Fruit fly (Drosophila melanogaster) whole organism, embryonic: ENCODE data around the gene Fancl.

ENCODE experiments used
- Abd-B ChIP-seq: fragments of 200-800 bp; sonication (Bioruptor generic); optimal IDR thresholded peaks from 2 replicates; lab custom pipeline; 2018; ENCODE audit warnings: missing biosample characterization, mild to moderate bottlenecking, missing genetic modification characterization, moderate library complexity
- Adf1 ChIP-seq: fragments of 200-800 bp; sonication (Bioruptor generic); IDR thresholded peaks from 2 replicates; pipeline ENCODE4 v1.3.6; 2022; ENCODE audit warnings: missing biosample characterization, missing genetic modification characterization
- B-H2 ChIP-seq: fragments of 200-800 bp; sonication (Bioruptor generic); optimal IDR thresholded peaks from 2 replicates; lab custom pipeline; 2018; ENCODE audit warnings: missing biosample characterization, mild to moderate bottlenecking, missing genetic modification characterization
- BtbVII ChIP-seq: fragments of 200-800 bp; sonication (Bioruptor generic); optimal IDR thresholded peaks from 3 replicates; lab custom pipeline; 2017; ENCODE audit warnings: missing biosample characterization, mild to moderate bottlenecking, missing genetic modification characterization
- CG10274 ChIP-seq: fragments of 200-800 bp; sonication (Bioruptor generic); optimal IDR thresholded peaks from 3 replicates; lab custom pipeline; 2017; ENCODE audit warnings: missing biosample characterization, mild to moderate bottlenecking, missing genetic modification characterization
- CG10366 ChIP-seq: fragments of 200-800 bp; sonication (Bioruptor generic); IDR thresholded peaks from 2 replicates; pipeline ENCODE4 v1.3.6; 2022; ENCODE audit warnings: missing biosample characterization, missing genetic modification characterization
- CG11695 ChIP-seq: fragments of 200-800 bp; sonication (Bioruptor generic); IDR thresholded peaks from 3 replicates; pipeline ENCODE4 v1.3.6; 2022; ENCODE audit warnings: missing biosample characterization, missing genetic modification characterization
- CG12104 ChIP-seq: fragments of 200-800 bp; sonication (Bioruptor generic); optimal IDR thresholded peaks from 3 replicates; lab custom pipeline; 2016; ENCODE audit warnings: missing biosample characterization, missing genetic modification characterization
- CG12942 ChIP-seq: fragments of 200-800 bp; sonication (Bioruptor generic); optimal IDR thresholded peaks from 3 replicates; lab custom pipeline; 2016; ENCODE audit warnings: missing biosample characterization, missing genetic modification characterization
- CG14014 ChIP-seq: fragments of 200-800 bp; sonication (Bioruptor generic); IDR thresholded peaks from 2 replicates; pipeline ENCODE4 v1.3.6; 2022; ENCODE audit warnings: missing biosample characterization, missing genetic modification characterization
- CG1647 ChIP-seq: fragments of 200-800 bp; sonication (Bioruptor generic); optimal IDR thresholded peaks from 3 replicates; lab custom pipeline; 2016; ENCODE audit warnings: missing biosample characterization, missing genetic modification characterization
- CG18262 ChIP-seq: fragments of 200-800 bp; optimal IDR thresholded peaks from 3 replicates; lab custom pipeline; 2019; ENCODE audit warnings: missing biosample characterization, mild to moderate bottlenecking, missing genetic modification characterization, moderate library complexity
- CG2712 ChIP-seq: fragments of 200-800 bp; optimal IDR thresholded peaks from 3 replicates; lab custom pipeline; 2019; ENCODE audit warnings: missing biosample characterization, mild to moderate bottlenecking, missing genetic modification characterization, moderate library complexity
- CG2875 ChIP-seq: fragments of 200-800 bp; sonication (Bioruptor generic); optimal IDR thresholded peaks from 2 replicates; lab custom pipeline; 2017; ENCODE audit warnings: missing biosample characterization, mild to moderate bottlenecking, missing genetic modification characterization, missing genetic modification reagents
- CG30431 ChIP-seq: fragments of 200-800 bp; sonication (Bioruptor generic); optimal IDR thresholded peaks from 2 replicates; lab custom pipeline; 2017; ENCODE audit warnings: missing biosample characterization, missing genetic modification characterization
- CG32772 ChIP-seq: fragments of 200-800 bp; sonication (Bioruptor generic); IDR thresholded peaks from 2 replicates; pipeline ENCODE4 v1.3.6; 2022; ENCODE audit warnings: missing biosample characterization, missing genetic modification characterization
- CG3847 ChIP-seq: fragments of 200-800 bp; sonication (Bioruptor generic); IDR thresholded peaks from 2 replicates; pipeline ENCODE4 v1.3.6; 2022; ENCODE audit warnings: missing biosample characterization, missing genetic modification characterization
- CG5953 ChIP-seq: fragments of 200-800 bp; sonication (Bioruptor generic); IDR thresholded peaks from 2 replicates; pipeline ENCODE4 v1.3.6; 2022; ENCODE audit warnings: missing biosample characterization, missing genetic modification characterization
- CG9727 ChIP-seq: fragments of 200-800 bp; sonication (Bioruptor generic); optimal IDR thresholded peaks from 3 replicates; lab custom pipeline; 2017; ENCODE audit warnings: missing biosample characterization, mild to moderate bottlenecking, missing genetic modification characterization
- CrebB ChIP-seq: fragments of 200-800 bp; sonication (Bioruptor generic); optimal IDR thresholded peaks from 3 replicates; lab custom pipeline; 2018; ENCODE audit warnings: missing biosample characterization, mild to moderate bottlenecking, missing genetic modification characterization
- Dek ChIP-seq: fragments of 200-800 bp; sonication (Bioruptor generic); optimal IDR thresholded peaks from 3 replicates; lab custom pipeline; 2019; ENCODE audit warnings: missing biosample characterization, mild to moderate bottlenecking, missing genetic modification characterization, moderate library complexity
- E2f2 ChIP-seq: fragments of 200-800 bp; sonication (Bioruptor generic); IDR thresholded peaks from 2 replicates; pipeline ENCODE4 v1.3.6; 2022; ENCODE audit warnings: missing biosample characterization, missing genetic modification characterization
- GATAe ChIP-seq: fragments of 200-800 bp; sonication (Bioruptor generic); conservative IDR thresholded peaks from 2 replicates; pipeline ENCODE4 v1.3.6; 2022; ENCODE audit warnings: missing biosample characterization, missing genetic modification characterization
- HHEX ChIP-seq: fragments of 200-800 bp; sonication (Bioruptor generic); optimal IDR thresholded peaks from 3 replicates; lab custom pipeline; 2017; ENCODE audit warnings: missing biosample characterization, mild to moderate bottlenecking, missing genetic modification characterization, missing genetic modification reagents
- HLH4C ChIP-seq: fragments of 200-800 bp; sonication (Bioruptor generic); IDR thresholded peaks from 3 replicates; pipeline ENCODE4 v1.3.6; 2022; ENCODE audit warnings: missing biosample characterization, missing genetic modification characterization; ENCODE audit not compliant: partially characterized antibody
- HmgD ChIP-seq: fragments of 200-800 bp; sonication (Bioruptor generic); optimal IDR thresholded peaks from 3 replicates; lab custom pipeline; 2016; ENCODE audit warnings: missing biosample characterization, missing genetic modification characterization
- Hr51 ChIP-seq, 2 experiments: fragments of 200-800 bp; sonication (Bioruptor generic); optimal IDR thresholded peaks; 2 replicates in 1 of 2; 3 replicates in 1 of 2; lab custom pipeline; 2016 to 2018; ENCODE audit warnings: missing biosample characterization in 2 of 2, missing genetic modification characterization in 2 of 2, mild to moderate bottlenecking in 1 of 2, moderate library complexity in 1 of 2
- Lpt ChIP-seq: fragments of >200 bp; optimal IDR thresholded peaks from 2 replicates; lab custom pipeline; 2018; ENCODE audit warnings: missing biosample characterization, missing genetic modification characterization
- NK7.1 ChIP-seq: fragments of 200-800 bp; sonication (Bioruptor generic); optimal IDR thresholded peaks from 3 replicates; lab custom pipeline; 2016; ENCODE audit warnings: missing biosample characterization, missing genetic modification characterization
- PHDP ChIP-seq: fragments of 200-800 bp; sonication (Bioruptor generic); optimal IDR thresholded peaks from 3 replicates; lab custom pipeline; 2018; ENCODE audit warnings: missing biosample characterization, mild to moderate bottlenecking, missing genetic modification characterization, moderate library complexity
- Poxn ChIP-seq: fragments of 200-800 bp; sonication (Bioruptor generic); IDR thresholded peaks from 2 replicates; pipeline ENCODE4 v1.3.6; 2022; ENCODE audit warnings: missing biosample characterization, missing genetic modification characterization
- bcd ChIP-seq: fragments of 200-800 bp; sonication (Bioruptor generic); optimal IDR thresholded peaks from 2 replicates; lab custom pipeline; 2017; ENCODE audit warnings: missing biosample characterization, mild to moderate bottlenecking, missing genetic modification characterization
- exex ChIP-seq: fragments of 200-800 bp; sonication (Bioruptor generic); optimal IDR thresholded peaks from 4 replicates; lab custom pipeline; 2018; ENCODE audit warnings: missing biosample characterization, mild to moderate bottlenecking, missing genetic modification characterization, moderate library complexity
- gem ChIP-seq: fragments of 200-800 bp; sonication (Bioruptor generic); optimal IDR thresholded peaks from 2 replicates; lab custom pipeline; 2019; ENCODE audit warnings: missing biosample characterization, mild to moderate bottlenecking, missing genetic modification characterization, moderate library complexity
- her ChIP-seq: fragments of 200-800 bp; sonication (Bioruptor generic); optimal IDR thresholded peaks from 2 replicates; lab custom pipeline; 2016; ENCODE audit warnings: missing biosample characterization, missing genetic modification characterization
- jigr1 ChIP-seq: fragments of 200-800 bp; sonication (Bioruptor generic); IDR thresholded peaks from 3 replicates; pipeline ENCODE4 v1.3.6; 2022; ENCODE audit warnings: missing biosample characterization, missing genetic modification characterization
- maf-S ChIP-seq: fragments of 200-800 bp; sonication (Bioruptor generic); optimal IDR thresholded peaks from 2 replicates; lab custom pipeline; 2016; ENCODE audit warnings: missing biosample characterization, missing genetic modification characterization
- mam ChIP-seq: fragments of 200-800 bp; sonication (Bioruptor generic); optimal IDR thresholded peaks from 3 replicates; lab custom pipeline; 2016; ENCODE audit warnings: missing biosample characterization, missing genetic modification characterization
- sob ChIP-seq: fragments of 200-800 bp; sonication (Bioruptor generic); IDR thresholded peaks from 2 replicates; pipeline ENCODE4 v1.3.6; 2022; ENCODE audit warnings: missing biosample characterization, missing genetic modification characterization
- tap ChIP-seq: fragments of 200-800 bp; optimal IDR thresholded peaks from 3 replicates; lab custom pipeline; 2019; ENCODE audit warnings: missing biosample characterization, mild to moderate bottlenecking, missing genetic modification characterization, moderate library complexity
- tin ChIP-seq: fragments of 200-800 bp; sonication (Bioruptor generic); optimal IDR thresholded peaks from 3 replicates; lab custom pipeline; 2016; ENCODE audit warnings: missing biosample characterization, missing genetic modification characterization
- unc-4 ChIP-seq: fragments of 200-800 bp; sonication (Bioruptor generic); IDR thresholded peaks from 2 replicates; pipeline ENCODE4 v1.3.6; 2022; ENCODE audit warnings: missing biosample characterization, missing genetic modification characterization; ENCODE audit not compliant: partially characterized antibody
- wdn ChIP-seq: fragments of 200-800 bp; sonication (Bioruptor generic); IDR thresholded peaks from 2 replicates; pipeline ENCODE4 v1.3.6; 2022; ENCODE audit warnings: missing biosample characterization, missing genetic modification characterization
- zfh1 ChIP-seq: fragments of 200-800 bp; sonication (Bioruptor generic); IDR thresholded peaks from 3 replicates; pipeline ENCODE4 v1.3.6; 2022; ENCODE audit warnings: missing biosample characterization, missing genetic modification characterization

Fancl gene

DNA sequence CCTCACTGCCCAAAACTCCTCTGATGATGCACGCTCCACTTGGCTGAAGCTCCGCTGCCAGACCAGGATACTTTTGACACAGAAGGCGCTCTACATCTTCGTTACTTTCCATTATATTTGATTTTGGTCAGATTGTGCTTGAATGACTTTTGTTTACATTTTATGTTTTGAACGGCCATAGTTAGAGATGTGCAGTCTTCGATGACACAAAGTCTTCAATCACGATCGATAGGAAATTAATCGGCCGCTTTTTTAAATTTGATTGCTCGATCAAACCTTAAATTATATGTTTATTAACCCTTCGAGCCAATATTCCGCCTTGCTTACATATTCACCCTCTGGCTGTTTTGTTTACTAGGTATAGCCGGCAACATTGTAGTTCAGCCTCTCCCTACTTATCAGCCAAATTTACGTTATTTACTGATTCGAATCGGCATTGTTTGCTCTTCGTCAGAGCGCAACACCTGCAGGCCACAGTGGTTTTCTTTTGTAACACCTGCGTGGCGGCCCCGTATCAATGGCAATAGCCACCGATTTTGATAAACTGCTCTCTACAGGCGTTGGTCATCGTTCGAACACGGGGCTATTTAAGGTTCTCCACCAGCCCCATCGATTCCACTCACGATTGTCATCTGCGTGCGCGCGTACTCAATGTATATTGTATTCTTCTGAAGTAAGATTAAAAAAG lies at the start of gene Fancl, which contains the start of gene Npc2e (continued):
- TF ChIP-seq wdn: no peak
- TF ChIP-seq CG12104 (GFP tag; lab: Kevin White, UChicago): no peak
- TF ChIP-seq tin: no peak
- no peak for TF ChIP-seq CG18262
- no peak for TF ChIP-seq sob (GFP tag; lab: Robert Waterston, UW)
- TF ChIP-seq zfh1: no peak
- TF ChIP-seq CG1647 (GFP tag; lab: Kevin White, UChicago): no peak
- TF ChIP-seq HmgD (GFP tag; lab: Kevin White, UChicago): peak; percentile 1
- TF ChIP-seq her: no peak
- TF ChIP-seq Lpt (GFP tag; lab: Kevin White, UChicago): no peak
- TF ChIP-seq maf-S: no peak
- no peak for TF ChIP-seq tap
- no peak for TF ChIP-seq Abd-B
- TF ChIP-seq jigr1 (GFP tag; lab: Robert Waterston, UW): no peak
- TF ChIP-seq PHDP: no peak
- no peak for TF ChIP-seq Hr51 (GFP tag; optimal IDR thresholded peaks at IDR 0.05; lab: Kevin White, UChicago)
- peak; percentile 16 for TF ChIP-seq exex (tag; lab: Kevin White, UChicago)
- TF ChIP-seq bcd (GFP tag; lab: Kevin White, UChicago): no peak
- TF ChIP-seq CG10366: no peak
- TF ChIP-seq CG30431 (GFP tag; lab: Kevin White, UChicago): no peak
- TF ChIP-seq CG12942 (GFP tag; lab: Kevin White, UChicago): no peak
- no peak for TF ChIP-seq BtbVII (GFP tag; lab: Kevin White, UChicago)
- TF ChIP-seq CG10274 (GFP tag; lab: Kevin White, UChicago): no peak
- TF ChIP-seq gem (tag; lab: Kevin White, UChicago): no peak
- no peak for TF ChIP-seq CG14014 (GFP tag; lab: Robert Waterston, UW)
- TF ChIP-seq HLH4C (GFP tag; lab: Robert Waterston, UW): 0 out of 3 replicates have a peak, but pooled peaks have one; percentile 47
- no peak for TF ChIP-seq CG5953 (GFP tag; lab: Robert Waterston, UW)
- no peak; the same call in 1 of the 2 replicates for TF ChIP-seq unc-4 (GFP tag; lab: Robert Waterston, UW)
- no peak for TF ChIP-seq NK7.1 (GFP tag; lab: Kevin White, UChicago)
- TF ChIP-seq Adf1 (GFP tag; lab: Robert Waterston, UW): no peak
- TF ChIP-seq CG2712: no peak
- no peak for TF ChIP-seq CrebB (tag; lab: Kevin White, UChicago)
- TF ChIP-seq GATAe (GFP tag; lab: Robert Waterston, UW): no peak
- TF ChIP-seq mam: no peak
- no peak for TF ChIP-seq CG11695
- no peak for TF ChIP-seq CG32772 (GFP tag; lab: Robert Waterston, UW)
- TF ChIP-seq Poxn (GFP tag; lab: Robert Waterston, UW): no peak
- TF ChIP-seq Dek (tag; lab: Kevin White, UChicago): no peak
- no peak for TF ChIP-seq CG2875 (GFP tag; lab: Kevin White, UChicago)
- no peak for TF ChIP-seq B-H2
- TF ChIP-seq CG9727 (GFP tag; lab: Kevin White, UChicago): no peak
- peak; percentile 92 for TF ChIP-seq E2f2
- no peak for TF ChIP-seq CG3847 (GFP tag; lab: Robert Waterston, UW)
- TF ChIP-seq HHEX: no peak
